Fruit fly (Drosophila melanogaster): ENCODE data around the gene Dlip1.

dm6 chrX:9201866-9202681 lies 43.7 kb downstream of the Dlip1 start:
- TF ChIP-seq fkh (GFP tag; optimal IDR thresholded peaks at IDR 0.05) (peak; percentile 39), CG10669 (GFP tag; optimal IDR thresholded peaks at IDR 0.05) (peak; percentile 44), fd59A (GFP tag; optimal IDR thresholded peaks at IDR 0.05) (peak; percentile 26), esn (GFP tag; optimal IDR thresholded peaks at IDR 0.05) (no peak), Sox102F (GFP tag; optimal IDR thresholded peaks at IDR 0.05) (peak; percentile 5), Met (GFP tag; optimal IDR thresholded peaks at IDR 0.05) (no peak), CG10631 (GFP tag; optimal IDR thresholded peaks at IDR 0.05) (peak; percentile 25), CG4318 (GFP tag; optimal IDR thresholded peaks at IDR 0.05) (peak; percentile 54), eg (GFP tag; IDR thresholded peaks at IDR 0.05) (peak; percentile 83), salr (GFP tag; optimal IDR thresholded peaks at IDR 0.05) (peak; percentile 20 to 48), Lpt (GFP tag; optimal IDR thresholded peaks at IDR 0.05) (no peak), topi (GFP tag; optimal IDR thresholded peaks at IDR 0.05) (no peak)
